Worm (Caenorhabditis elegans): ENCODE measurements around the gene str-228.

Gene str-228

DNA sequence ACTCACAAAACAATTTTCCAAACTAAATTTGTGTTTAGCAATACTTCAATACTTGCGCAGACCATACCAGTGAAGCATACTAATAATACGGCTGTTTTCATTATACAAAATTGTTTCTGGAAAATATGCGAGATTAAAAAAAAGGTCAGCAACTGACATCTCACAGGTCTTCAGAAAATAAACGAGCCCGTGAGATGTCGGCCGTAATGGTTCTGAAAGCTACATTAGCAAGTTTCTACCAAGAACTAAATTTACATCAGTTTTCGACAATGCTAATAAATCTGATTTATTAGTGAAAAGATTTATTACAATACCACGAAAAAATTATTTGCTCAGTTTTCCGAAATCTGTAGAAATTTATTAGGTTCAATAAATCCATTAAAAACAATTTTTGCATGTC is 32.5 kb upstream of the str-228 start, which contains the start of gene srbc-31:
TSS of gene srbc-31 (minus strand) at position 101 of the 400 bp plus-strand sequence.
- no peak for TF ChIP-seq Y56A3A.18 (GFP tag; IDR thresholded peaks at IDR 0.05)
- no peak for TF ChIP-seq T07F8.4 (tag; optimal IDR thresholded peaks at IDR 0.05)
- no peak for TF ChIP-seq ztf-3 (GFP tag; optimal IDR thresholded peaks at IDR 0.05)
- no peak for TF ChIP-seq C17E4.6 (GFP tag; IDR thresholded peaks at IDR 0.05)
- TF ChIP-seq F49E8.2 (tag; optimal IDR thresholded peaks at IDR 0.05; ENCODE audit: insufficient read depth), result no peak
- no peak for TF ChIP-seq ztf-28 (GFP tag; IDR thresholded peaks at IDR 0.05)
- TF ChIP-seq madf-10 (tag; optimal IDR thresholded peaks at IDR 0.05), result no peak
- no peak for TF ChIP-seq Y95B8A.8 (GFP tag; IDR thresholded peaks at IDR 0.05)
- TF ChIP-seq hlh-12 (tag; optimal IDR thresholded peaks at IDR 0.05), result no peak
- TF ChIP-seq snpc-3.4 (tag; optimal IDR thresholded peaks at IDR 0.05), result no peak
- no peak for TF ChIP-seq snpc-4 (GFP tag; optimal IDR thresholded peaks at IDR 0.05)
- TF ChIP-seq snpc-4 (tag; optimal IDR thresholded peaks at IDR 0.05), result no peak
- no peak for TF ChIP-seq ztf-25 (GFP tag; IDR thresholded peaks at IDR 0.05)
- no peak for TF ChIP-seq F55B11.4 (tag; optimal IDR thresholded peaks at IDR 0.05; ENCODE audit: borderline replicate concordance, insufficient read depth)
- TF ChIP-seq lin-40 (tag; optimal IDR thresholded peaks at IDR 0.05), result no peak
- TF ChIP-seq pha-4 (tag; optimal IDR thresholded peaks at IDR 0.05), result no peak

DNA sequence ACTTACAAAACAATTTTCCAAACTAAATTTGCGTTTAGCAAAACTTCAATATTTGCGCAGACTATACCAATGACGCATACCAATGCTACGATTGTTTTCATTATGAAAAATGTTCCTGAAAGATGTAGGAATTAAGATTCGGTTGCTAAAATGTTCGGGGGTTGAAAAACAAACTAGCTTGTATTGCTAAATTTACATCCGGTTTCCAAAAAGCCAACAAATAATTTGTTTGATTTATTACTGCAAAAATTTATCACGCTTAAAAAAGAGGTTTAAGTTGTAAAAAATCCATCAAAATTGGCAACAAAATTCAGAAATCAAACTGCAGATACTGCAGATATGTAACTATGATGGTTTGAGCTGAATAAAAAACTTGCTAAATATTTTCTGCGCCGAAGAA is 29.6 kb upstream of the str-228 start, which contains the start of gene srbc-30:
TSS of gene srbc-30 (minus strand) at position 101 of the 400 bp plus-strand sequence.
- no peak for TF ChIP-seq ztf-18 (tag; optimal IDR thresholded peaks at IDR 0.05)
- TF ChIP-seq madf-8 (GFP tag; conservative IDR thresholded peaks at IDR 0.05), result no peak
- no peak for TF ChIP-seq lin-54 (GFP tag; optimal IDR thresholded peaks at IDR 0.05)
- no peak for TF ChIP-seq rcor-1 (GFP tag; IDR thresholded peaks at IDR 0.05)
- TF ChIP-seq ZK185.1 (tag; optimal IDR thresholded peaks at IDR 0.05; ENCODE audit: poor library complexity, severe bottlenecking), result no peak
- no peak for TF ChIP-seq T26A5.8 (tag; optimal IDR thresholded peaks at IDR 0.05)
- TF ChIP-seq Y53F4B.3 (GFP tag; IDR thresholded peaks at IDR 0.05), result no peak
- no peak for TF ChIP-seq B0336.3 (GFP tag; IDR thresholded peaks at IDR 0.05)
- TF ChIP-seq lin-35 (GFP tag; optimal IDR thresholded peaks at IDR 0.05), result no peak
- no peak for TF ChIP-seq repo-1 (tag; optimal IDR thresholded peaks at IDR 0.05)
- no peak for TF ChIP-seq sdz-38 (tag; optimal IDR thresholded peaks at IDR 0.05)
- no peak for TF ChIP-seq hsf-1 (GFP tag; IDR thresholded peaks at IDR 0.05)
- no peak for TF ChIP-seq let-607 (tag; optimal IDR thresholded peaks at IDR 0.05)
- TF ChIP-seq hmg-20 (GFP tag; IDR thresholded peaks at IDR 0.05), result no peak
- TF ChIP-seq somi-1 (GFP tag; optimal IDR thresholded peaks at IDR 0.05), result no peak
- TF ChIP-seq lir-1 (GFP tag; conservative IDR thresholded peaks at IDR 0.05), result no peak
- no peak for TF ChIP-seq F57C9.4 (tag; optimal IDR thresholded peaks at IDR 0.05)
- TF ChIP-seq C06A6.2 (GFP tag; conservative IDR thresholded peaks at IDR 0.05), result no peak
- no peak for TF ChIP-seq B0035.1 (tag; optimal IDR thresholded peaks at IDR 0.05)
- TF ChIP-seq hlh-12 (tag; optimal IDR thresholded peaks at IDR 0.05), result no peak

DNA sequence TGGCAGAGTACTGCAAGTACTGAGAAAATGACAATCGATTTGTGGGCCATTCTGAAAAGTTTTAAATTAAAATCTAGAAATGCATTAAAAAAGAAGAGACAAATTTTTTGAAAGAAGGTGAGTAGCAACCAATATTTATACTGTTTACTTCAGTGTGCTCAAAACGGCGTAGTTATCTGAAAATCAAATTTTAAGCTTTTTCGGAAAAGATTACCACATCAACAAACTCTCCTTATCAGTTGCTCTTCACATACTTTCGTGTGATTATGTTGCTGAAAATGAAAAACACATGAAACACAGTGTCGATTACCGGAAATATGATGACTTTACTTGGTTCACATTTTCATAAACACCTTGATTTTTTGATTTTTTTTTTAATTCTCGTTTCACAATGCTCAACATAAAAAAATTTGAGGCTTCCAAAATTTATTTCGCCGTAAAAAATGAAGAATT is 27.4 kb upstream of the str-228 start, which contains the start of gene lys-7:
TSS of gene lys-7 (minus strand) at position 51 of the 453 bp plus-strand sequence.
- TF ChIP-seq aptf-2 (GFP tag; conservative IDR thresholded peaks at IDR 0.05), result no peak
- no peak for TF ChIP-seq attf-5 (GFP tag; optimal IDR thresholded peaks at IDR 0.05)
- TF ChIP-seq B0035.1 (tag; optimal IDR thresholded peaks at IDR 0.05), result no peak
- TF ChIP-seq ztf-28 (GFP tag; IDR thresholded peaks at IDR 0.05), result no peak
- no peak for TF ChIP-seq C06A6.2 (GFP tag; conservative IDR thresholded peaks at IDR 0.05)
- no peak for TF ChIP-seq atf-7 (tag; optimal IDR thresholded peaks at IDR 0.05)
- no peak for TF ChIP-seq nhr-120 (GFP tag; IDR thresholded peaks at IDR 0.05)
- no peak for TF ChIP-seq F22D6.2 (tag; optimal IDR thresholded peaks at IDR 0.05)
- no peak for TF ChIP-seq ceh-58 (GFP tag; IDR thresholded peaks at IDR 0.05)
- TF ChIP-seq Y53F4B.3 (GFP tag; IDR thresholded peaks at IDR 0.05), result no peak
- no peak for TF ChIP-seq ZK185.1 (tag; optimal IDR thresholded peaks at IDR 0.05; ENCODE audit: poor library complexity, severe bottlenecking)
- TF ChIP-seq sea-2 (GFP tag; IDR thresholded peaks at IDR 0.05), result no peak
- no peak for TF ChIP-seq sdz-38 (tag; optimal IDR thresholded peaks at IDR 0.05)
- no peak for TF ChIP-seq dpff-1 (tag; optimal IDR thresholded peaks at IDR 0.05)
- TF ChIP-seq ztf-18 (tag; optimal IDR thresholded peaks at IDR 0.05), result no peak
- TF ChIP-seq snpc-3.4 (tag; optimal IDR thresholded peaks at IDR 0.05), result no peak

Data from whole organism, young adult.